Fruit fly (Drosophila melanogaster): ENCODE results near the gene CG15431.

dm6 chr2L:4464946-4465345 lies 23.9 kb upstream of the CG15431 start, which contains the start of gene FIG4:
- no peak for TF ChIP-seq CG6854 (GFP tag; optimal IDR thresholded peaks at IDR 0.05)
- TF ChIP-seq CG11902 (GFP tag; optimal IDR thresholded peaks at IDR 0.05), result no peak
- no peak for TF ChIP-seq CG10669 (GFP tag; optimal IDR thresholded peaks at IDR 0.05)
- no peak for TF ChIP-seq Sox14 (GFP tag; optimal IDR thresholded peaks at IDR 0.05)
- no peak for TF ChIP-seq fd59A (GFP tag; optimal IDR thresholded peaks at IDR 0.05)
- TF ChIP-seq Hr39 (GFP tag; optimal IDR thresholded peaks at IDR 0.05), result no peak

Measured in whole organism, prepupa.